Fruit fly (Drosophila melanogaster) whole organism: ENCODE results near the gene CG32278.

Experiments
- CG8478 ChIP-seq: fragments of >200 bp; optimal IDR thresholded peaks from 2 replicates; lab custom pipeline; 2018; ENCODE audit warnings: inconsistent platforms
- pan ChIP-seq: fragments of >200 bp; optimal IDR thresholded peaks from 2 replicates; lab custom pipeline; 2017

- TF ChIP-seq pan (lab: Kevin White, UChicago) (no peak), CG8478 (lab: Kevin White, UChicago) (no peak)
Observed at dm6 chr3L:3205349-3205748, 36.3 kb downstream of the CG32278 start, which contains the start of gene CG32277.
